Worm (Caenorhabditis elegans) whole organism, L1 larva: Measurements from ENCODE around the gene srw-51.

Experiments
- aha-1 ChIP-seq: fragments of 150-350 bp; optimal IDR thresholded peaks from 2 replicates; lab custom pipeline; 2014; ENCODE audit warnings: missing biosample characterization, missing genetic modification characterization
- ceh-82 ChIP-seq, 3 experiments: fragments of 150-350 bp in 1 of 3; sonication (generic microtip) in 2 of 3; optimal IDR thresholded peaks; 2 replicates each; lab custom pipeline; 2014 to 2017; ENCODE audit warnings: missing biosample characterization in 3 of 3, missing genetic modification characterization in 3 of 3
- efl-1 ChIP-seq, 4 experiments: fragments of 150-350 bp; optimal IDR thresholded peaks in 3 of 4; peaks in 1 of 4; 1 replicate in 1 of 4; 2 replicates in 3 of 4; lab custom pipeline; 2014; ENCODE audit warnings: missing biosample characterization in 2 of 4, missing genetic modification characterization in 2 of 4, missing genetic modification reagents in 2 of 4
- egl-27 ChIP-seq, 2 experiments: fragments of 150-350 bp in 1 of 2; sonication (generic microtip); optimal IDR thresholded peaks; 3 replicates each; lab custom pipeline; 2017 to 2018; ENCODE audit warnings: missing biosample characterization in 2 of 2, missing genetic modification characterization in 2 of 2, missing genetic modification reagents in 2 of 2
- elt-3 ChIP-seq, 6 experiments: fragments of 150-350 bp in 1 of 6; sonication (generic microtip); optimal IDR thresholded peaks; 2 replicates each; lab custom pipeline; 2017 to 2018; ENCODE audit warnings: missing biosample characterization in 6 of 6, missing genetic modification characterization in 6 of 6, inconsistent platforms in 1 of 6
- lin-39 ChIP-seq: fragments of 150-350 bp; optimal IDR thresholded peaks from 2 replicates; lab custom pipeline; 2014; ENCODE audit warnings: missing biosample characterization, missing genetic modification reagents, missing genetic modification characterization
- nhr-12 ChIP-seq: sonication (generic microtip); optimal IDR thresholded peaks from 2 replicates; lab custom pipeline; 2017; ENCODE audit warnings: missing biosample characterization, missing genetic modification characterization
- nhr-76 ChIP-seq: sonication (generic microtip); optimal IDR thresholded peaks from 2 replicates; lab custom pipeline; 2017; ENCODE audit warnings: missing biosample characterization, missing genetic modification characterization
- pax-3 ChIP-seq: fragments of 200-800 bp; sonication (Bioruptor generic); optimal IDR thresholded peaks from 2 replicates; lab custom pipeline; 2018; ENCODE audit warnings: mild to moderate bottlenecking, missing genetic modification characterization, moderate library complexity, missing compliant biosample characterization
- snpc-4 ChIP-seq: fragments of 150-350 bp; optimal IDR thresholded peaks from 2 replicates; lab custom pipeline; 2014; ENCODE audit warnings: missing biosample characterization, missing genetic modification characterization
- vab-15 ChIP-seq: sonication (generic microtip); optimal IDR thresholded peaks from 2 replicates; lab custom pipeline; 2017; ENCODE audit warnings: missing genotype, mild to moderate bottlenecking, missing genetic modification characterization, missing compliant biosample characterization

DNA sequence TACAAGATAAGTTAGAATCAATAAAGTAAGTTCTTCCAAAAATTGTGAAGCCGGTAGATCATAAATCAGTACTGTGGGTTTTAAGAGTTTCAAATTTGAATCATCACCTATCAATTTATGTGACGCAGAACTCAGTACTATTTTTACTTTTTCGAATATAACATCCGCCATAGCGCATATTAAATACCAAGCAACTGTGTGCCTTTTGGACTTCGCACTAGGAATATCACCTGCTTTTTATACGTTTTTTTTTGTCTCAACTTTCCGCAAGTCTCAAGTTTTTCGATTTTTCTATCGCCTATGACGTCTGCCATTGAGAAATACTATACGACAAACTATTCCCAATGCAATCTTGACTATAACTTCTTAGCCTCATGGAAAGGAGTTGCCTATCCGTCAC, 42.0 kb upstream of the srw-51 start, which contains the start of gene srh-113:
- TF ChIP-seq egl-27 (tag; optimal IDR thresholded peaks at IDR 0.05; lab: Kevin White, UChicago) (no peak), vab-15 (tag; lab: Kevin White, UChicago) (no peak), efl-1 (optimal IDR thresholded peaks at IDR 0.05; lab: Kevin White, UChicago) (no peak), efl-1 (GFP tag; optimal IDR thresholded peaks at IDR 0.05 in 1 of 2; lab: Kevin White, UChicago) (no peak), lin-39 (tag; lab: Kevin White, UChicago) (no peak), ceh-82 (tag; optimal IDR thresholded peaks at IDR 0.05; lab: Kevin White, UChicago) (no peak), aha-1 (no peak), snpc-4 (tag; lab: Kevin White, UChicago) (no peak), nhr-76 (tag; lab: Kevin White, UChicago) (no peak), pax-3 (no peak), elt-3 (tag; optimal IDR thresholded peaks at IDR 0.05; lab: Kevin White, UChicago) (no peak), nhr-12 (tag; lab: Kevin White, UChicago) (no peak)
